Fruit fly (Drosophila melanogaster) whole organism, embryonic: Measurements from ENCODE around the gene CG13690.

ENCODE experiments used
- Ada2b ChIP-seq: fragments of 200-800 bp; sonication (Bioruptor generic); IDR thresholded peaks from 2 replicates; pipeline ENCODE4 v1.3.6; 2022; ENCODE audit warnings: missing biosample characterization, missing genetic modification characterization
- BEAF-32 ChIP-seq: fragments of 200-800 bp; sonication (Bioruptor generic); optimal IDR thresholded peaks from 3 replicates; lab custom pipeline; 2017; ENCODE audit warnings: missing biosample characterization, missing genetic modification characterization, mild to moderate bottlenecking, moderate library complexity, missing genetic modification reagents
- CG10366 ChIP-seq: fragments of 200-800 bp; sonication (Bioruptor generic); IDR thresholded peaks from 2 replicates; pipeline ENCODE4 v1.3.6; 2022; ENCODE audit warnings: missing biosample characterization, missing genetic modification characterization
- CG10959 ChIP-seq: fragments of 200-800 bp; sonication (Bioruptor generic); IDR thresholded peaks from 2 replicates; pipeline ENCODE4 v1.3.6; 2022; ENCODE audit warnings: missing biosample characterization, missing genetic modification characterization
- CG11085 ChIP-seq: fragments of 200-800 bp; sonication (Bioruptor generic); IDR thresholded peaks from 2 replicates; pipeline ENCODE4 v1.3.6; 2022; ENCODE audit warnings: missing biosample characterization, missing genetic modification characterization
- CG12071 ChIP-seq: fragments of 200-800 bp; sonication (Bioruptor generic); optimal IDR thresholded peaks from 3 replicates; lab custom pipeline; 2018; ENCODE audit warnings: missing biosample characterization, mild to moderate bottlenecking, missing genetic modification characterization
- CG12744 ChIP-seq: fragments of 200-800 bp; sonication (Bioruptor generic); optimal IDR thresholded peaks from 2 replicates; lab custom pipeline; 2016; ENCODE audit warnings: missing biosample characterization, missing genetic modification characterization
- CG14014 ChIP-seq: fragments of 200-800 bp; sonication (Bioruptor generic); IDR thresholded peaks from 2 replicates; pipeline ENCODE4 v1.3.6; 2022; ENCODE audit warnings: missing biosample characterization, missing genetic modification characterization
- CG15269 ChIP-seq: fragments of 200-800 bp; sonication (Bioruptor generic); optimal IDR thresholded peaks from 2 replicates; lab custom pipeline; 2018; ENCODE audit warnings: missing biosample characterization, mild to moderate bottlenecking, missing genetic modification characterization, moderate library complexity
- CG15696 ChIP-seq: fragments of 200-800 bp; sonication (Bioruptor generic); optimal IDR thresholded peaks from 2 replicates; lab custom pipeline; 2019; ENCODE audit warnings: missing biosample characterization, mild to moderate bottlenecking, missing genetic modification characterization, moderate library complexity
- CG1602 ChIP-seq: fragments of 200-800 bp; sonication (Bioruptor generic); optimal IDR thresholded peaks from 3 replicates; lab custom pipeline; 2016; ENCODE audit warnings: missing biosample characterization, missing genetic modification characterization
- CG17612 ChIP-seq: fragments of 200-800 bp; sonication (Bioruptor generic); IDR thresholded peaks from 2 replicates; pipeline ENCODE4 v1.3.6; 2022; ENCODE audit warnings: missing biosample characterization, missing genetic modification characterization
- CG3065 ChIP-seq: fragments of 200-800 bp; sonication (Bioruptor generic); optimal IDR thresholded peaks from 2 replicates; lab custom pipeline; 2016; ENCODE audit warnings: missing biosample characterization, missing genetic modification characterization
- CG34422 ChIP-seq: fragments of 200-800 bp; sonication (Bioruptor generic); IDR thresholded peaks from 3 replicates; pipeline ENCODE4 v1.3.6; 2022; ENCODE audit warnings: missing biosample characterization, missing genetic modification characterization
- CG5180 ChIP-seq: fragments of 200-800 bp; sonication (Bioruptor generic); optimal IDR thresholded peaks from 3 replicates; lab custom pipeline; 2017; ENCODE audit warnings: missing biosample characterization, missing genetic modification characterization, mild to moderate bottlenecking, moderate library complexity, missing genetic modification reagents
- CG6683 ChIP-seq: fragments of 200-800 bp; sonication (Bioruptor generic); optimal IDR thresholded peaks from 2 replicates; lab custom pipeline; 2017; ENCODE audit warnings: missing biosample characterization, mild to moderate bottlenecking, missing genetic modification characterization, missing genetic modification reagents
- CG6689 ChIP-seq: fragments of 200-800 bp; sonication (Bioruptor generic); IDR thresholded peaks from 2 replicates; pipeline ENCODE4 v1.3.6; 2022; ENCODE audit warnings: missing biosample characterization, missing genetic modification characterization
- CG6813 ChIP-seq: fragments of 200-800 bp; sonication (Bioruptor generic); optimal IDR thresholded peaks from 2 replicates; lab custom pipeline; 2017; ENCODE audit warnings: missing biosample characterization, missing genetic modification characterization, mild to moderate bottlenecking, moderate library complexity, missing genetic modification reagents
- CG7372 ChIP-seq: fragments of 200-800 bp; sonication (Bioruptor generic); IDR thresholded peaks from 2 replicates; pipeline ENCODE4 v1.3.6; 2022; ENCODE audit warnings: missing biosample characterization, missing genetic modification characterization
- CG8089 ChIP-seq: fragments of 200-800 bp; sonication (Bioruptor generic); optimal IDR thresholded peaks from 3 replicates; lab custom pipeline; 2016; ENCODE audit warnings: missing biosample characterization, missing genetic modification characterization
- CG8388 ChIP-seq: fragments of 200-800 bp; sonication (Bioruptor generic); optimal IDR thresholded peaks from 2 replicates; lab custom pipeline; 2019; ENCODE audit warnings: missing biosample characterization, mild to moderate bottlenecking, missing genetic modification characterization, moderate library complexity
- CG9876 ChIP-seq: fragments of 200-800 bp; sonication (Bioruptor generic); optimal IDR thresholded peaks from 2 replicates; lab custom pipeline; 2016; ENCODE audit warnings: missing biosample characterization, missing genetic modification characterization
- Doc2 ChIP-seq: fragments of 200-800 bp; sonication (Bioruptor generic); IDR thresholded peaks from 2 replicates; pipeline ENCODE4 v1.3.6; 2022; ENCODE audit warnings: missing biosample characterization, missing genetic modification characterization
- Fer2 ChIP-seq: fragments of 200-800 bp; sonication (Bioruptor generic); optimal IDR thresholded peaks from 2 replicates; lab custom pipeline; 2018; ENCODE audit warnings: missing biosample characterization, mild to moderate bottlenecking, missing genetic modification characterization, moderate library complexity
- Hand ChIP-seq: fragments of 200-800 bp; sonication (Bioruptor generic); optimal IDR thresholded peaks from 2 replicates; lab custom pipeline; 2017; ENCODE audit warnings: mild to moderate bottlenecking, missing biosample characterization, missing genetic modification reagents, missing genetic modification characterization
- Hmx ChIP-seq: fragments of 200-800 bp; sonication (Bioruptor generic); optimal IDR thresholded peaks from 2 replicates; lab custom pipeline; 2016; ENCODE audit warnings: missing biosample characterization, missing genetic modification characterization
- Lim3 ChIP-seq: fragments of 200-800 bp; sonication (Bioruptor generic); IDR thresholded peaks from 2 replicates; pipeline ENCODE4 v1.3.6; 2022; ENCODE audit warnings: missing biosample characterization, missing genetic modification characterization
- Mad ChIP-seq: fragments of 200-800 bp; sonication (Bioruptor generic); optimal IDR thresholded peaks from 2 replicates; lab custom pipeline; 2016; ENCODE audit warnings: missing biosample characterization, missing genetic modification characterization
- Nf-YA ChIP-seq: fragments of 200-800 bp; sonication (Bioruptor generic); IDR thresholded peaks from 2 replicates; pipeline ENCODE4 v1.3.6; 2022; ENCODE audit warnings: missing biosample characterization, missing genetic modification characterization
- Nf-YB ChIP-seq: fragments of 200-800 bp; sonication (Bioruptor generic); optimal IDR thresholded peaks from 3 replicates; lab custom pipeline; 2019; ENCODE audit warnings: missing biosample characterization, mild to moderate bottlenecking, missing genetic modification characterization, moderate library complexity
- Spps ChIP-seq: fragments of 200-800 bp; sonication (Bioruptor generic); optimal IDR thresholded peaks from 2 replicates; lab custom pipeline; 2018; ENCODE audit warnings: missing biosample characterization, mild to moderate bottlenecking, missing genetic modification characterization
- Trl ChIP-seq, 3 experiments: fragments of >200 bp in 2 of 3; fragments of 200-800 bp in 1 of 3; sonication (Bioruptor generic) in 1 of 3; optimal IDR thresholded peaks; 2 replicates in 1 of 3; 3 replicates in 2 of 3; lab custom pipeline; 2016 to 2017; ENCODE audit warnings: missing biosample characterization in 1 of 3, missing genetic modification characterization in 1 of 3
- ab ChIP-seq: fragments of 200-800 bp; sonication (Bioruptor generic); optimal IDR thresholded peaks from 2 replicates; lab custom pipeline; 2016; ENCODE audit warnings: missing biosample characterization, missing genetic modification characterization
- dm ChIP-seq: fragments of 200-800 bp; sonication (Bioruptor generic); optimal IDR thresholded peaks from 3 replicates; lab custom pipeline; 2016; ENCODE audit warnings: missing biosample characterization, missing genetic modification characterization
- dpn ChIP-seq, 2 experiments: fragments of 200-800 bp; sonication (Bioruptor generic); optimal IDR thresholded peaks; 3 replicates each; lab custom pipeline; 2016; ENCODE audit warnings: missing biosample characterization in 2 of 2, missing genetic modification characterization in 2 of 2
- ewg ChIP-seq: fragments of 200-800 bp; sonication (Bioruptor generic); optimal IDR thresholded peaks from 3 replicates; lab custom pipeline; 2017; ENCODE audit warnings: mild to moderate bottlenecking, missing biosample characterization, missing genetic modification reagents, missing genetic modification characterization
- grau ChIP-seq: fragments of 200-800 bp; optimal IDR thresholded peaks from 3 replicates; lab custom pipeline; 2019; ENCODE audit warnings: missing biosample characterization, mild to moderate bottlenecking, missing genetic modification characterization, moderate library complexity
- gsb ChIP-seq: fragments of 200-800 bp; sonication (Bioruptor generic); IDR thresholded peaks from 2 replicates; pipeline ENCODE4 v1.3.6; 2022; ENCODE audit warnings: missing biosample characterization, missing genetic modification characterization
- lab ChIP-seq: fragments of 200-800 bp; sonication (Bioruptor generic); optimal IDR thresholded peaks from 3 replicates; lab custom pipeline; 2017; ENCODE audit warnings: missing biosample characterization, missing genetic modification characterization, mild to moderate bottlenecking, moderate library complexity, missing genetic modification reagents
- mam ChIP-seq: fragments of 200-800 bp; sonication (Bioruptor generic); optimal IDR thresholded peaks from 3 replicates; lab custom pipeline; 2016; ENCODE audit warnings: missing biosample characterization, missing genetic modification characterization
- nerfin-1 ChIP-seq: fragments of 200-800 bp; sonication (Bioruptor generic); optimal IDR thresholded peaks from 3 replicates; lab custom pipeline; 2019; ENCODE audit warnings: missing biosample characterization, mild to moderate bottlenecking, missing genetic modification characterization, moderate library complexity
- pan ChIP-seq, 4 experiments: fragments of >200 bp in 3 of 4; fragments of 200-800 bp in 1 of 4; sonication (Bioruptor generic) in 1 of 4; optimal IDR thresholded peaks in 3 of 4; IDR thresholded peaks in 1 of 4; 2 replicates each; pipeline versions ENCODE4 v1.3.6 to Lab custom; 2017 to 2022; ENCODE audit warnings: missing biosample characterization in 2 of 4, missing genetic modification characterization in 2 of 4, mixed read lengths in 1 of 4
- tap ChIP-seq: fragments of 200-800 bp; optimal IDR thresholded peaks from 3 replicates; lab custom pipeline; 2019; ENCODE audit warnings: missing biosample characterization, mild to moderate bottlenecking, missing genetic modification characterization, moderate library complexity
- ttk ChIP-seq: fragments of 200-800 bp; sonication (Bioruptor generic); IDR thresholded peaks from 2 replicates; pipeline ENCODE4 v2.1.2; 2022; ENCODE audit warnings: missing biosample characterization, missing genetic modification characterization
- tx ChIP-seq: fragments of 200-800 bp; sonication (Bioruptor generic); optimal IDR thresholded peaks from 2 replicates; lab custom pipeline; 2016; ENCODE audit warnings: missing biosample characterization, missing genetic modification characterization
- vnd ChIP-seq: fragments of 200-800 bp; sonication (Bioruptor generic); IDR thresholded peaks from 3 replicates; pipeline ENCODE4 v1.3.6; 2022; ENCODE audit warnings: missing biosample characterization, missing genetic modification characterization; ENCODE audit not compliant: partially characterized antibody
- vvl ChIP-seq: fragments of 200-800 bp; sonication (Bioruptor generic); IDR thresholded peaks from 2 replicates; pipeline ENCODE4 v1.3.6; 2022; ENCODE audit warnings: missing biosample characterization, missing genetic modification characterization
- zen2 ChIP-seq: fragments of 200-800 bp; sonication (Bioruptor generic); IDR thresholded peaks from 3 replicates; pipeline ENCODE4 v1.3.6; 2022; ENCODE audit warnings: missing biosample characterization, missing genetic modification characterization; ENCODE audit not compliant: partially characterized antibody

CG13690 gene

DNA sequence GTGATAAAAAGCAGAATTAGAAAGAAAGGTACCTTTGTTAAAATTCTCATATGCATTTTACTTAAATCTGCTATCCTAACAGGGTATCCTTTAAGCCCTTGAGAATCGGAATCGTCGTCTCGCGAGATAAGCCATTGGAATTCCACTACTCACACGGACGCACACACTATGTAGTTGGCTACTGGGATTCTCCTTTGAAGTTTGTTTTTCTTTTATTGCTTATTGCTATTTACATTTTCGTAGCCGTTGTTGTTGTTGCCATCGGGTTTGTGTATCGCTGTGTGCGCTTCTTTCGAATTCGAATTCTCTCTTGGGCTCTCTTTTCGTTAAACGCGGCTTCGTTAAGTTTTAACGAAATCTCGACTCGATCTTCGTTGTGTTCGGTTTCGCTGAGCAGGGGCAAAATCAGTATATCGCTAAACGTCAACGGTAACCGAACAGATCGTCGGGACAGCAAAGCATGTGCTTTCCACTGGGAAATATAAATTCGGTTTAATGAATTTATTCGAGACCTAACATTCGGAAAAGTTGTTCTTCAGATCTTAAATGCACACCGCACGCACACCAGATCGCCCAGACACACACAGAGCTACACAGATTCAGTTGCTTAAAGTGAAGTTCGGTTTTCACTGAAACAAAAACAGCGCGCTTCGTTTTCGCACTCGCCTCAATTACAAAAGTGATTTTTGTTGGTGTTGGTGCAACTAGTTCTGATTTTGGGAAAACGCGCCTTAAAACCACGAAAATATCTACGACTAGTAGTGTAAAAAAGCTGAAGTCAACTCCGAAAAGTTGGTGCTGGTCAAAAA lies 11.6 kb upstream of the CG13690 start, which contains the start of gene ex (continued):
- TF ChIP-seq ttk (GFP tag; lab: Robert Waterston, UW) (no peak), CG8388 (GFP tag; lab: Kevin White, UChicago) (peak; percentile 18), zen2 (peak; percentile 52; the same call in 2 of the 3 replicates), CG8089 (GFP tag; lab: Kevin White, UChicago) (peak; percentile 40), Spps (tag; lab: Kevin White, UChicago) (peak; percentile 9), CG12071 (GFP tag; lab: Kevin White, UChicago) (peak; percentile 87), Hand (GFP tag; lab: Kevin White, UChicago) (no peak), BEAF-32 (no peak), vnd (no peak), Hmx (no peak), CG6689 (GFP tag; lab: Robert Waterston, UW) (no peak), CG10959 (GFP tag; lab: Robert Waterston, UW) (no peak), nerfin-1 (tag; lab: Kevin White, UChicago) (peak; percentile 75), dm (GFP tag; lab: Kevin White, UChicago) (peak; percentile 12), Nf-YB (GFP tag; lab: Kevin White, UChicago) (peak; percentile 43), lab (GFP tag; lab: Kevin White, UChicago) (peak; percentile 84), tap (tag; lab: Kevin White, UChicago) (peak; percentile 66), Mad (peak; percentile 19), Doc2 (no peak), CG7372 (GFP tag; lab: Robert Waterston, UW) (no peak), gsb (GFP tag; lab: Robert Waterston, UW) (no peak), CG1602 (GFP tag; lab: Kevin White, UChicago) (no peak), CG11085 (GFP tag; lab: Robert Waterston, UW) (no peak), CG14014 (peak; percentile 67; the same call in 1 of the 2 replicates), CG15696 (peak; percentile 67), CG3065 (GFP tag; lab: Kevin White, UChicago) (no peak), pan (optimal IDR thresholded peaks at IDR 0.05; lab: Kevin White, UChicago) (no peak), pan (GFP tag; optimal IDR thresholded peaks at IDR 0.05 in 1 of 2, IDR thresholded peaks at IDR 0.05 in 1 of 2) (peak in 1 of 2 experiments; percentile 61), CG9876 (GFP tag; lab: Kevin White, UChicago) (no peak), CG34422 (GFP tag; lab: Robert Waterston, UW) (no peak), CG12744 (GFP tag; lab: Kevin White, UChicago) (no peak), Ada2b (no peak), vvl (peak; percentile 73), mam (GFP tag; lab: Kevin White, UChicago) (no peak), ewg (GFP tag; lab: Kevin White, UChicago) (peak; percentile 37), Trl (optimal IDR thresholded peaks at IDR 0.05; lab: Kevin White, UChicago) (peak; percentile 50 to 56), Trl (GFP tag; optimal IDR thresholded peaks at IDR 0.05; lab: Kevin White, UChicago) (peak; percentile 23), Lim3 (no peak), CG15269 (tag; lab: Kevin White, UChicago) (peak; percentile 67), ab (GFP tag; lab: Kevin White, UChicago) (no peak), CG6683 (GFP tag; lab: Kevin White, UChicago) (peak; percentile 33), CG6813 (GFP tag; lab: Kevin White, UChicago) (peak; percentile 85), grau (tag; lab: Kevin White, UChicago) (peak; percentile 38), CG17612 (no peak), Nf-YA (GFP tag; lab: Robert Waterston, UW) (0 out of 2 replicates have a peak, but pooled peaks have one; percentile 26), tx (GFP tag; lab: Kevin White, UChicago) (no peak), CG5180 (GFP tag; lab: Kevin White, UChicago) (peak; percentile 69), dpn (GFP tag; optimal IDR thresholded peaks at IDR 0.05; lab: Kevin White, UChicago) (peak in 1 of 2 experiments; percentile 4), Fer2 (tag; lab: Kevin White, UChicago) (peak; percentile 48), CG10366 (no peak)
